Fruit fly (Drosophila melanogaster) whole organism, embryonic: ENCODE measurements around the gene CG31612.

Experiments used
- B-H2 ChIP-seq: fragments of 200-800 bp; sonication (Bioruptor generic); optimal IDR thresholded peaks from 2 replicates; lab custom pipeline; 2018; ENCODE audit warnings: missing biosample characterization, mild to moderate bottlenecking, missing genetic modification characterization
- BEAF-32 ChIP-seq: fragments of 200-800 bp; sonication (Bioruptor generic); optimal IDR thresholded peaks from 3 replicates; lab custom pipeline; 2017; ENCODE audit warnings: missing biosample characterization, missing genetic modification characterization, mild to moderate bottlenecking, moderate library complexity, missing genetic modification reagents
- Bgb ChIP-seq: fragments of 200-800 bp; sonication (Bioruptor generic); IDR thresholded peaks from 2 replicates; pipeline ENCODE4 v1.3.6; 2022; ENCODE audit warnings: missing biosample characterization, missing genetic modification characterization; ENCODE audit not compliant: partially characterized antibody
- CG10147 ChIP-seq: fragments of 200-800 bp; sonication (Bioruptor generic); optimal IDR thresholded peaks from 2 replicates; lab custom pipeline; 2019; ENCODE audit warnings: missing biosample characterization, mild to moderate bottlenecking, missing genetic modification characterization, moderate library complexity
- CG11398 ChIP-seq: fragments of 200-800 bp; sonication (Bioruptor generic); optimal IDR thresholded peaks from 2 replicates; lab custom pipeline; 2016; ENCODE audit warnings: missing biosample characterization, missing genetic modification characterization
- CG11560 ChIP-seq: fragments of 200-800 bp; sonication (Bioruptor generic); IDR thresholded peaks from 3 replicates; pipeline ENCODE4 v1.3.6; 2022; ENCODE audit warnings: missing biosample characterization, missing genetic modification characterization
- CG13287 ChIP-seq: fragments of 200-800 bp; sonication (Bioruptor generic); IDR thresholded peaks from 2 replicates; pipeline ENCODE4 v1.3.6; 2022; ENCODE audit warnings: missing biosample characterization, missing genetic modification characterization; ENCODE audit not compliant: partially characterized antibody
- CG15011 ChIP-seq: fragments of 200-800 bp; sonication (Bioruptor generic); optimal IDR thresholded peaks from 3 replicates; lab custom pipeline; 2018; ENCODE audit warnings: missing biosample characterization, mild to moderate bottlenecking, missing genetic modification characterization
- CG17829 ChIP-seq: fragments of 200-800 bp; optimal IDR thresholded peaks from 2 replicates; lab custom pipeline; 2019; ENCODE audit warnings: missing biosample characterization, mild to moderate bottlenecking, missing genetic modification characterization, moderate library complexity
- CG2199 ChIP-seq: fragments of 200-800 bp; sonication (Bioruptor generic); IDR thresholded peaks from 3 replicates; pipeline ENCODE4 v1.3.6; 2022; ENCODE audit warnings: missing biosample characterization, missing genetic modification characterization
- CG2875 ChIP-seq: fragments of 200-800 bp; sonication (Bioruptor generic); optimal IDR thresholded peaks from 2 replicates; lab custom pipeline; 2017; ENCODE audit warnings: missing biosample characterization, mild to moderate bottlenecking, missing genetic modification characterization, missing genetic modification reagents
- CG30020 ChIP-seq: fragments of 200-800 bp; optimal IDR thresholded peaks from 2 replicates; lab custom pipeline; 2019; ENCODE audit warnings: missing biosample characterization, mild to moderate bottlenecking, missing genetic modification characterization, moderate library complexity
- CG4282 ChIP-seq: fragments of 200-800 bp; sonication (Bioruptor generic); optimal IDR thresholded peaks from 2 replicates; lab custom pipeline; 2016; ENCODE audit warnings: missing biosample characterization, missing genetic modification characterization
- CG7556 ChIP-seq: fragments of 200-800 bp; sonication (Bioruptor generic); optimal IDR thresholded peaks from 2 replicates; lab custom pipeline; 2017; ENCODE audit warnings: missing biosample characterization, mild to moderate bottlenecking, missing genetic modification characterization
- CG7745 ChIP-seq: fragments of 200-800 bp; sonication (Bioruptor generic); optimal IDR thresholded peaks from 2 replicates; lab custom pipeline; 2018; ENCODE audit warnings: missing biosample characterization, mild to moderate bottlenecking, missing genetic modification characterization, moderate library complexity
- CHES-1-like ChIP-seq: fragments of 200-800 bp; sonication (Bioruptor generic); optimal IDR thresholded peaks from 2 replicates; lab custom pipeline; 2016; ENCODE audit warnings: missing biosample characterization, missing genetic modification characterization
- CkIIα-i1 ChIP-seq: fragments of 200-800 bp; sonication (Bioruptor generic); IDR thresholded peaks from 2 replicates; pipeline ENCODE4 v1.3.6; 2022; ENCODE audit warnings: missing biosample characterization, missing genetic modification characterization
- Doc3 ChIP-seq: fragments of 200-800 bp; sonication (Bioruptor generic); IDR thresholded peaks from 3 replicates; pipeline ENCODE4 v1.3.6; 2022; ENCODE audit warnings: missing biosample characterization, missing genetic modification characterization; ENCODE audit not compliant: partially characterized antibody
- Ets97D ChIP-seq: fragments of 200-800 bp; sonication (Bioruptor generic); optimal IDR thresholded peaks from 3 replicates; lab custom pipeline; 2016; ENCODE audit warnings: missing biosample characterization, missing genetic modification characterization
- HLH54F ChIP-seq: fragments of 200-800 bp; sonication (Bioruptor generic); optimal IDR thresholded peaks from 3 replicates; lab custom pipeline; 2016; ENCODE audit warnings: missing biosample characterization, missing genetic modification characterization
- Hr3 ChIP-seq: fragments of 200-800 bp; sonication (Bioruptor generic); optimal IDR thresholded peaks from 3 replicates; lab custom pipeline; 2016; ENCODE audit warnings: missing biosample characterization, missing genetic modification characterization
- Kr ChIP-seq: fragments of 200-800 bp; sonication (Bioruptor generic); optimal IDR thresholded peaks from 2 replicates; lab custom pipeline; 2017; ENCODE audit warnings: missing biosample characterization, mild to moderate bottlenecking, missing genetic modification characterization
- Lim3 ChIP-seq: fragments of 200-800 bp; sonication (Bioruptor generic); IDR thresholded peaks from 2 replicates; pipeline ENCODE4 v1.3.6; 2022; ENCODE audit warnings: missing biosample characterization, missing genetic modification characterization
- NC2α ChIP-seq: fragments of 200-800 bp; sonication (Bioruptor generic); optimal IDR thresholded peaks from 2 replicates; lab custom pipeline; 2016; ENCODE audit warnings: missing biosample characterization, missing genetic modification characterization
- Nf-YC ChIP-seq: fragments of 200-800 bp; optimal IDR thresholded peaks from 3 replicates; lab custom pipeline; 2019; ENCODE audit warnings: missing biosample characterization, mild to moderate bottlenecking, missing genetic modification characterization, moderate library complexity
- PHDP ChIP-seq: fragments of 200-800 bp; sonication (Bioruptor generic); optimal IDR thresholded peaks from 3 replicates; lab custom pipeline; 2018; ENCODE audit warnings: missing biosample characterization, mild to moderate bottlenecking, missing genetic modification characterization, moderate library complexity
- Side ChIP-seq: fragments of 200-800 bp; sonication (Bioruptor generic); optimal IDR thresholded peaks from 2 replicates; lab custom pipeline; 2016; ENCODE audit warnings: missing biosample characterization, missing genetic modification characterization
- Sin3A ChIP-seq: fragments of >200 bp; optimal IDR thresholded peaks from 2 replicates; lab custom pipeline; 2018
- Sox100B ChIP-seq: fragments of 200-800 bp; sonication (Bioruptor generic); optimal IDR thresholded peaks from 3 replicates; lab custom pipeline; 2018; ENCODE audit warnings: missing biosample characterization, mild to moderate bottlenecking, missing genetic modification characterization
- amos ChIP-seq: fragments of 200-800 bp; sonication (Bioruptor generic); IDR thresholded peaks from 2 replicates; pipeline ENCODE4 v1.3.6; 2022; ENCODE audit warnings: missing biosample characterization, missing genetic modification characterization; ENCODE audit not compliant: partially characterized antibody
- aop ChIP-seq: fragments of 200-800 bp; sonication (Bioruptor generic); IDR thresholded peaks from 2 replicates; pipeline ENCODE4 v1.3.6; 2022; ENCODE audit warnings: missing biosample characterization, missing genetic modification characterization
- bowl ChIP-seq: fragments of 200-800 bp; sonication (Bioruptor generic); IDR thresholded peaks from 2 replicates; pipeline ENCODE4 v1.3.6; 2022; ENCODE audit warnings: missing biosample characterization, missing genetic modification characterization
- crc ChIP-seq: fragments of 200-800 bp; sonication (Bioruptor generic); optimal IDR thresholded peaks from 2 replicates; lab custom pipeline; 2016; ENCODE audit warnings: missing biosample characterization, missing genetic modification characterization
- croc ChIP-seq: fragments of 200-800 bp; sonication (Bioruptor generic); conservative IDR thresholded peaks from 3 replicates; pipeline ENCODE4 v1.3.6; 2022; ENCODE audit warnings: missing biosample characterization, missing genetic modification characterization
- da ChIP-seq: fragments of 200-800 bp; sonication (Bioruptor generic); optimal IDR thresholded peaks from 2 replicates; lab custom pipeline; 2016; ENCODE audit warnings: missing biosample characterization, missing genetic modification characterization
- esg ChIP-seq: fragments of 200-800 bp; sonication (Bioruptor generic); conservative IDR thresholded peaks from 2 replicates; pipeline ENCODE4 v1.3.6; 2022; ENCODE audit warnings: missing biosample characterization, missing genetic modification characterization
- eve ChIP-seq, 2 experiments: fragments of >200 bp; optimal IDR thresholded peaks; 2 replicates each; lab custom pipeline; 2017; ENCODE audit warnings: missing biosample characterization in 2 of 2, missing genetic modification characterization in 2 of 2
- fd96Cb ChIP-seq: fragments of 200-800 bp; sonication (Bioruptor generic); optimal IDR thresholded peaks from 2 replicates; lab custom pipeline; 2018; ENCODE audit warnings: missing biosample characterization, mild to moderate bottlenecking, missing genetic modification characterization, moderate library complexity
- inv ChIP-seq: fragments of 200-800 bp; sonication (Bioruptor generic); IDR thresholded peaks from 2 replicates; pipeline ENCODE4 v1.3.6; 2022; ENCODE audit warnings: missing biosample characterization, missing genetic modification characterization; ENCODE audit not compliant: partially characterized antibody
- lbe ChIP-seq: fragments of 200-800 bp; sonication (Bioruptor generic); optimal IDR thresholded peaks from 2 replicates; lab custom pipeline; 2016; ENCODE audit warnings: missing biosample characterization, mild to moderate bottlenecking, missing genetic modification characterization
- org-1 ChIP-seq: fragments of 200-800 bp; sonication (Bioruptor generic); optimal IDR thresholded peaks from 2 replicates; lab custom pipeline; 2017; ENCODE audit warnings: missing biosample characterization, missing genetic modification characterization
- sd ChIP-seq: fragments of 200-800 bp; sonication (Bioruptor generic); optimal IDR thresholded peaks from 3 replicates; lab custom pipeline; 2018; ENCODE audit warnings: missing biosample characterization, mild to moderate bottlenecking, missing genetic modification characterization, moderate library complexity
- sisA ChIP-seq: fragments of 200-800 bp; sonication (Bioruptor generic); IDR thresholded peaks from 2 replicates; pipeline ENCODE4 v1.3.6; 2022; ENCODE audit warnings: missing biosample characterization, missing genetic modification characterization
- tna ChIP-seq: fragments of 200-800 bp; sonication (Bioruptor generic); IDR thresholded peaks from 2 replicates; pipeline ENCODE4 v1.3.6; 2022; ENCODE audit warnings: missing biosample characterization, missing genetic modification characterization; ENCODE audit not compliant: partially characterized antibody
- tup ChIP-seq: fragments of 200-800 bp; sonication (Bioruptor generic); optimal IDR thresholded peaks from 2 replicates; lab custom pipeline; 2016; ENCODE audit warnings: missing biosample characterization, mild to moderate bottlenecking, missing genetic modification characterization, moderate library complexity
- twi ChIP-seq: fragments of 200-800 bp; optimal IDR thresholded peaks from 2 replicates; lab custom pipeline; 2019; ENCODE audit warnings: missing biosample characterization, mild to moderate bottlenecking, missing genetic modification characterization, moderate library complexity
- unc-4 ChIP-seq: fragments of 200-800 bp; sonication (Bioruptor generic); IDR thresholded peaks from 2 replicates; pipeline ENCODE4 v1.3.6; 2022; ENCODE audit warnings: missing biosample characterization, missing genetic modification characterization; ENCODE audit not compliant: partially characterized antibody
- wek ChIP-seq: fragments of 200-800 bp; sonication (Bioruptor generic); optimal IDR thresholded peaks from 3 replicates; lab custom pipeline; 2018; ENCODE audit warnings: missing biosample characterization, mild to moderate bottlenecking, missing genetic modification characterization, moderate library complexity

The CG31612 gene

DNA sequence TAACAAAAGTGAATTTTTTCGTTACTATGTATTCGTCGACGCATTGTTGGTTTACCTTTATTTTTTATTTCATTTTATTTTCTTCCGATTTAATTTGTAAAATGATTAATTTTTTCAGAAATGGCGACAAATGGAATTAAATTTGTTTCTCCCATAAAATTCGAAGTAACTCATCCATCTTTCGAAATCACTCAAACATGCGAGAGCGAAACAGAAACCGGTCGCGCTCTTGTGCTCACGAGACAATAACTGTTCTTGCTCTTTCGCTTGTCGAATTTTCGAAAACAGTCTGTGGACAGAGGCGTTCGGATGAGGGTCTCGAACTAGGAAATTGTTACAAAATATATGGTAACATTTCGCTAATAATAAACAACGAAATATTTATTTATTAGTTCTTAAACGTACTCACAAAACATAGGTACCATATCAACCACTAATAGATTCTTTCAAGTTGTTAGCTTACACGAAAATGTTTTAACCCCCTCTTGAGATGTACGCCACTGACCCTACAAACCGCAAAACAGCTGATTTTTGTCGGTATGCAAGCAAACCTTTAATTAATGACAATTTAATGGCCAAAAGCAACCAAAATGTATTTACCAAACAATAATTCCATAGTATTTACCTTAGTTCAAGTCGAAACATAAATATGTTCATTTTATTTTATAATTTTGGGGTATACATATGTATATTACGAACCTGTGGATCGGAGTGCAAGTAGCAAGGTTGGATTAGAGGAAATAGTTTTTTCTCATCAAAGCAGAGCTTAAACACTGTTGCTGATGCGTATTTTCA lies 503 bp downstream of the CG31612 start (continued):
- no peak for TF ChIP-seq Bgb (GFP tag; lab: Robert Waterston, UW)
- peak; percentile 94 for TF ChIP-seq org-1
- peak; percentile 90 for TF ChIP-seq wek (GFP tag; lab: Kevin White, UChicago)
- TF ChIP-seq CG4282 (GFP tag; lab: Kevin White, UChicago): peak; percentile 90
- TF ChIP-seq croc (GFP tag; lab: Robert Waterston, UW): peak; percentile 96
- TF ChIP-seq sd: peak; percentile 90
- peak in 1 of 2 experiments; percentile 98 for TF ChIP-seq eve (GFP tag; optimal IDR thresholded peaks at IDR 0.05; lab: Kevin White, UChicago)
- TF ChIP-seq lbe (GFP tag; lab: Kevin White, UChicago): peak; percentile 95
- peak; percentile 85 for TF ChIP-seq CG2199 (GFP tag; lab: Robert Waterston, UW)
- TF ChIP-seq CG7745 (tag; lab: Kevin White, UChicago): peak; percentile 66
- peak; percentile 97 for TF ChIP-seq HLH54F (GFP tag; lab: Kevin White, UChicago)
- TF ChIP-seq crc (GFP tag; lab: Kevin White, UChicago): peak; percentile 94
- peak; percentile 97 for TF ChIP-seq Hr3 (GFP tag; lab: Kevin White, UChicago)
- peak; percentile 98 for TF ChIP-seq CG17829 (tag; lab: Kevin White, UChicago)
- peak; percentile 97 for TF ChIP-seq sisA
- no peak for TF ChIP-seq unc-4 (GFP tag; lab: Robert Waterston, UW)
- TF ChIP-seq CkIIα-i1 (GFP tag; lab: Robert Waterston, UW): peak; percentile 88
- TF ChIP-seq tup (GFP tag; lab: Kevin White, UChicago): peak; percentile 91
- TF ChIP-seq CHES-1-like (GFP tag; lab: Kevin White, UChicago): peak; percentile 94
- TF ChIP-seq CG11398 (GFP tag; lab: Kevin White, UChicago): peak; percentile 90
- TF ChIP-seq B-H2 (GFP tag; lab: Kevin White, UChicago): peak; percentile 98
- peak; percentile 98 for TF ChIP-seq PHDP
- TF ChIP-seq Sin3A (lab: Kevin White, UChicago): no peak
- TF ChIP-seq BEAF-32 (GFP tag; lab: Kevin White, UChicago): peak; percentile 25
- TF ChIP-seq Kr (GFP tag; lab: Kevin White, UChicago): peak; percentile 77
- peak; percentile 94 for TF ChIP-seq CG2875 (GFP tag; lab: Kevin White, UChicago)
- peak; percentile 89 for TF ChIP-seq aop (GFP tag; lab: Robert Waterston, UW)
- TF ChIP-seq Sox100B (GFP tag; lab: Kevin White, UChicago): peak; percentile 95
- peak; percentile 95 for TF ChIP-seq CG10147
- TF ChIP-seq Doc3 (GFP tag; lab: Robert Waterston, UW): no peak
- TF ChIP-seq CG13287 (GFP tag; lab: Robert Waterston, UW): peak; percentile 24; the same call in 1 of the 2 replicates
- TF ChIP-seq CG15011: peak; percentile 93
- no peak; the same call in 1 of the 2 replicates for TF ChIP-seq amos (GFP tag; lab: Robert Waterston, UW)
- TF ChIP-seq CG11560 (tag; lab: Robert Waterston, UW): no peak; the same call in 1 of the 3 replicates
- TF ChIP-seq Ets97D: peak; percentile 89
- TF ChIP-seq Nf-YC (tag; lab: Kevin White, UChicago): peak; percentile 91
- peak; percentile 91 for TF ChIP-seq bowl (GFP tag; lab: Robert Waterston, UW)
- peak; percentile 96 for TF ChIP-seq esg (GFP tag; lab: Robert Waterston, UW)
- peak; percentile 96 for TF ChIP-seq Side (GFP tag; lab: Kevin White, UChicago)
- no peak for TF ChIP-seq tna
- TF ChIP-seq inv (GFP tag; lab: Robert Waterston, UW): no peak
- TF ChIP-seq NC2α: peak; percentile 94
- TF ChIP-seq da (GFP tag; lab: Kevin White, UChicago): peak; percentile 91
- peak; percentile 96 for TF ChIP-seq twi (tag; lab: Kevin White, UChicago)
- TF ChIP-seq CG30020 (tag; lab: Kevin White, UChicago): peak; percentile 86
- peak; percentile 90 for TF ChIP-seq Lim3 (GFP tag; lab: Robert Waterston, UW)
- TF ChIP-seq CG7556 (GFP tag; lab: Kevin White, UChicago): peak; percentile 97
- TF ChIP-seq fd96Cb (tag; lab: Kevin White, UChicago): peak; percentile 97
